Worm (Caenorhabditis elegans): Measurements from ENCODE around the gene dnj-1.
A peak's percentile ranks its signal among the peaks of the same experiment; 100 is the strongest.
"Not testable (repeated sequence)": the region's sequence is repeated elsewhere in the genome, so short reads cannot be mapped to it uniquely, and the experiment has no call there.

The dnj-1 gene

DNA sequence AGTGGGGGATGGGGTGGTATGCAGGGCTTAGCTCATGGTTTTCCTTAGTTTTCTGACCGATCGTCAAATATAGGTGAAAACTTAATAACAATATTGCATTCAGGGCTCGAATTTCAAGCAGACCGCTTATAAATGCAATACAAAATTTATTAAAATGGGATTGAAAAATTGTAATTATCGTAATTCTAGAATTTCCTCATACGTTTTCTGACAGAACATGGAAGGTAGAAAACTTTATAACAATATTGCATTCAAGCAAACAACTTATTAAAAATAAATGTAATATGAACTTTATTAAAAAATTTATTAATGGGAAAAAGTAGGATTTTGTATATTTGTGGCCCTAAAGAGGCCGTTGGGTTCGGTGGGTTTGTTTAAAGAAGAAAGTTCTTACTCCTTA lies 24.8 kb downstream of the dnj-1 start:
- TF ChIP-seq unc-55 (GFP tag; optimal IDR thresholded peaks at IDR 0.05) (no peak), mab-5 (tag; optimal IDR thresholded peaks at IDR 0.05) (no peak), egl-27 (tag; optimal IDR thresholded peaks at IDR 0.05) (no peak), nhr-10 (tag; optimal IDR thresholded peaks at IDR 0.05) (no peak), ceh-16 (tag; optimal IDR thresholded peaks at IDR 0.05) (no peak), elt-3 (tag; optimal IDR thresholded peaks at IDR 0.05) (no peak), mdl-1 (tag; optimal IDR thresholded peaks at IDR 0.05) (no peak), nhr-237 (tag; optimal IDR thresholded peaks at IDR 0.05) (no peak), lin-39 (tag; optimal IDR thresholded peaks at IDR 0.05) (no peak), C34F6.9 (tag; optimal IDR thresholded peaks at IDR 0.05) (no peak), nhr-6 (tag; optimal IDR thresholded peaks at IDR 0.05) (no peak), blmp-1 (tag; optimal IDR thresholded peaks at IDR 0.05; ENCODE audit: insufficient read depth) (no peak), nhr-21 (tag; optimal IDR thresholded peaks at IDR 0.05) (no peak), unc-62 (GFP tag; optimal IDR thresholded peaks at IDR 0.05) (no peak), lin-11 (tag; optimal IDR thresholded peaks at IDR 0.05) (no peak), ama-1 (optimal IDR thresholded peaks at IDR 0.05) (no peak), snpc-4 (tag; optimal IDR thresholded peaks at IDR 0.05) (no peak), sma-9 (GFP tag; optimal IDR thresholded peaks at IDR 0.05) (no peak), sma-9 (tag; optimal IDR thresholded peaks at IDR 0.05) (no peak)

DNA sequence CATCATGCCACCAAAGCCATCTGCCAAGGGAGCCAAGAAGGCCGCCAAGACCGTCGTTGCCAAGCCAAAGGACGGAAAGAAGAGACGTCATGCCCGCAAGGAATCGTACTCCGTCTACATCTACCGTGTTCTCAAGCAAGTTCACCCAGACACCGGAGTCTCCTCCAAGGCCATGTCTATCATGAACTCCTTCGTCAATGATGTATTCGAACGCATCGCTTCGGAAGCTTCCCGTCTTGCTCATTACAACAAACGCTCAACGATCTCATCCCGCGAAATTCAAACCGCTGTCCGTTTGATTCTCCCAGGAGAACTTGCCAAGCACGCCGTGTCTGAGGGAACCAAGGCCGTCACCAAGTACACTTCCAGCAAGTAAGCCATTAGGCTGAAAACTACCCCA lies 25.9 kb downstream of the dnj-1 start, which contains the start of gene his-48:
TSS of gene his-48 (plus strand) at position 5 of the 400 bp plus-strand sequence.
- TF ChIP-seq nhr-25, C34F6.9, R02D3.7 (tag; optimal IDR thresholded peaks at IDR 0.05): not testable (repeated sequence)

DNA sequence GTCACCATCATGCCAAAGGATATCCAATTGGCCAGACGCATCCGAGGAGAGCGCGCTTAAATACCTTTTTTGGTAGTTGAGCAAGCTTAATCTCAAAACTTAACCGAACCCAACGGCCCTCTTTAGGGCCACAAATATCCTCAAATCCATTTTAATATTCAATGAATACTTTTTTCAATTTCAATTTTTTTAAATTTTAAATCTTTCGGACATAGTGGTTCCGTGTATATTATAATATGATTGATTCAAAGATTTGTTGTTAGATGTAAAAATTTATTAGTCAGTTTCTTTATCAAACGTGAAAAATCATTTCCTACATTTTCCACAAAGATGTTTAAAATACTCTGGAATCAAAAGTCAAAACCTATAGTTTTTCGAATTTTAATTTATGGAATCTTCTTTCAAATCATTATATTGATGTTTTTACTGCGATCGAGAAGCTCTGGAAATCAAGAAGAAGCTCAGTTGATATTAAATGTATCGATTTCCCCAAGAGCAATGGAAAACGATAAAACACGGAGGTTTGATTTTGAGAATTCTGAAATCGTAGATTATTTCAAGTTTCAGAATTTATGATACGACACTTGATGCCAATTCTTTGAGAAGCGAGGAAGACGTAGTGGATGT lies 28.2 kb downstream of the dnj-1 start, which contains the start of gene B0035.21:
TSS of gene B0035.21 (plus strand) at position 322 of the 627 bp plus-strand sequence.
- TF ChIP-seq egl-27 (tag; optimal IDR thresholded peaks at IDR 0.05) (no peak), aly-2 (tag; optimal IDR thresholded peaks at IDR 0.05) (no peak), ama-1 (optimal IDR thresholded peaks at IDR 0.05) (no peak), lsy-2 (tag; optimal IDR thresholded peaks at IDR 0.05) (no peak), nhr-25 (tag; optimal IDR thresholded peaks at IDR 0.05) (no peak), nhr-77 (tag; optimal IDR thresholded peaks at IDR 0.05) (no peak), nhr-23 (tag; optimal IDR thresholded peaks at IDR 0.05) (no peak), mdl-1 (tag; optimal IDR thresholded peaks at IDR 0.05) (no peak), elt-3 (tag; optimal IDR thresholded peaks at IDR 0.05) (no peak), lin-13 (GFP tag; optimal IDR thresholded peaks at IDR 0.05) (no peak), skn-1 (tag; optimal IDR thresholded peaks at IDR 0.05) (no peak), mab-5 (tag; optimal IDR thresholded peaks at IDR 0.05) (no peak), Y55F3AM.14 (GFP tag; optimal IDR thresholded peaks at IDR 0.05) (no peak), ztf-1 (GFP tag; conservative IDR thresholded peaks at IDR 0.05) (no peak)

DNA sequence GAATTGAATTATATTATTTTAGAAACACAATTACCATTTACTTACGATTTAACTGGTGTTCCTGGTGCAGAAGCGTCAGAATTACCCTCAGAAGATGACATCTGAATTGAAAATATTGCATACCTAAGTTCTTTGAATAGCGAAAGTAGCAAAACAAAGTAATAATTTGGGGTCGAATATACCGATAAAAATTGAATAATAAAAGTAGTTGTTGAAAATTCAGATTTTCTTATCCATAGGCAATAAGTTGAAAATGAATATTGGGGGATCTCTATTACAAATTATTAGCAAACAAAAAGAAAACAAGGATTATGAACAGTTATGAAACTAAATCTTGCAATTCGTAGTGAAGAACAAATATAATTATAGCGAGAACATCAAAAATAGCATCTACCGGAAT lies 30.4 kb downstream of the dnj-1 start, which contains the start of gene leo-1:
TSS of gene leo-1 (minus strand) at position 101 of the 400 bp plus-strand sequence.
- no peak for TF ChIP-seq unc-55 (GFP tag; optimal IDR thresholded peaks at IDR 0.05)
- TF ChIP-seq sma-9 (GFP tag; optimal IDR thresholded peaks at IDR 0.05): no peak
- no peak for TF ChIP-seq sma-9 (tag; optimal IDR thresholded peaks at IDR 0.05)
- TF ChIP-seq lin-13 (GFP tag; optimal IDR thresholded peaks at IDR 0.05): no peak
- TF ChIP-seq sma-3 (GFP tag; optimal IDR thresholded peaks at IDR 0.05): no peak
- TF ChIP-seq ztf-1 (GFP tag; conservative IDR thresholded peaks at IDR 0.05): no peak

DNA sequence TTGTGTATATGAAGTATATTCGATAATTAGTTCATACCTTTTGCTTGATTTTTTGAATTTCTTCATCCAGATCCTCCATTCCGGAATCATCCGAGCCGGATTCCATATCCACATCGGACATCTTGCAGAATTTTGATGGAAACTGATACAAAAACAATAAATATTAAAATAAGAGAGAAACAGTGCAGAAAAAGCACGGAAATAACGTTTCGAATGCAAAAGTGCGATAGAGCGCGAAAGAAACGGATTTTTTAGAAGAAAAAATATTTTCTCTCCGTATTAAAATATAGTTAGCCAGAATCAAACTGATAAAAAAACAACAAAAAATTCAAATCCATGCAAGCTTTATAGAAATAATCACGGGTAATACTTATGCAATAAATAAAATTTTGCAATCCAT lies 33.9 kb downstream of the dnj-1 start, which contains the start of gene sart-3:
TSS of gene sart-3 (minus strand) at position 219 of the 400 bp plus-strand sequence.
- TF ChIP-seq lin-39 (tag; optimal IDR thresholded peaks at IDR 0.05): no peak
- TF ChIP-seq C34F6.9 (tag; optimal IDR thresholded peaks at IDR 0.05): peak; percentile 47
- no peak for TF ChIP-seq snpc-4 (tag; optimal IDR thresholded peaks at IDR 0.05)
- TF ChIP-seq unc-55 (GFP tag; optimal IDR thresholded peaks at IDR 0.05): peak; percentile 58

DNA sequence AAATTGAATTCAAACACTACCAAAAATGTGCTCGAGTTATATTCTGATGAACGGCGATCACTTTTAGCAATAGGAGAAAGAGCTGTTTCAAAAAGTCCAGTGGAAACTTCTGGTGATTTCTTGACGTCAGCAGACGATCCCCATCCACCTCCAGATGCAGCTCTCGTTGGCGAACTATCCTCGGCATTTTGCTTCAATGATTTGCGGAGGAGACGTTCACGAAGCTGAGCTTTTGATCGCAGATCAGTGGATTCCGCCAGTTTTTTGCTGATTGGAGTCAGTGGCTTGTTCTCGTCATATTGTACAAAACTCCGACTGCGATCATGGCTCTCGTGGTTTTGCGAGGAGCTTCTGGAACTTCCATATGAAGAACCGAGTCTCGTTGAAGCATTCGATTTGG lies 37.3 kb downstream of the dnj-1 start:
- TF ChIP-seq nhr-6 (tag; optimal IDR thresholded peaks at IDR 0.05): no peak
- TF ChIP-seq ztf-11 (tag; optimal IDR thresholded peaks at IDR 0.05): no peak
- no peak for TF ChIP-seq lin-13 (GFP tag; optimal IDR thresholded peaks at IDR 0.05)
- TF ChIP-seq ama-1 (optimal IDR thresholded peaks at IDR 0.05): no peak
- no peak for TF ChIP-seq elt-3 (tag; optimal IDR thresholded peaks at IDR 0.05)
- no peak for TF ChIP-seq snpc-4 (tag; optimal IDR thresholded peaks at IDR 0.05)
- TF ChIP-seq nhr-10 (tag; optimal IDR thresholded peaks at IDR 0.05): no peak
- TF ChIP-seq lsy-2 (tag; optimal IDR thresholded peaks at IDR 0.05): no peak
- no peak for TF ChIP-seq F13H6.1 (tag; optimal IDR thresholded peaks at IDR 0.05)
- no peak for TF ChIP-seq unc-62 (GFP tag; optimal IDR thresholded peaks at IDR 0.05)
- TF ChIP-seq mdl-1 (tag; optimal IDR thresholded peaks at IDR 0.05): no peak
- no peak for TF ChIP-seq ztf-4 (tag; optimal IDR thresholded peaks at IDR 0.05)
- no peak for TF ChIP-seq nhr-129 (tag; optimal IDR thresholded peaks at IDR 0.05)
- no peak for TF ChIP-seq sma-9 (GFP tag; optimal IDR thresholded peaks at IDR 0.05)
- TF ChIP-seq sma-9 (tag; optimal IDR thresholded peaks at IDR 0.05): no peak
- TF ChIP-seq nhr-237 (tag; optimal IDR thresholded peaks at IDR 0.05): no peak
- TF ChIP-seq blmp-1 (tag; optimal IDR thresholded peaks at IDR 0.05; ENCODE audit: insufficient read depth): no peak
- no peak for TF ChIP-seq elt-1 (tag; optimal IDR thresholded peaks at IDR 0.05)
- TF ChIP-seq dmd-4 (tag; optimal IDR thresholded peaks at IDR 0.05): no peak
- TF ChIP-seq lin-39 (tag; optimal IDR thresholded peaks at IDR 0.05): no peak
- TF ChIP-seq skn-1 (tag; optimal IDR thresholded peaks at IDR 0.05): no peak

Measured in whole organism, L2 larva.